Worm (Caenorhabditis elegans): ENCODE data around the gene ifd-1.

ce11 chrX:8857904-8858612 lies 33.8 kb upstream of the ifd-1 start, which contains the start of gene C06E2.5:
- TF ChIP-seq him-1 (tag; optimal IDR thresholded peaks at IDR 0.05) (no peak), dao-5 (tag; optimal IDR thresholded peaks at IDR 0.05) (no peak), W03F9.2 (tag; optimal IDR thresholded peaks at IDR 0.05) (no peak)
